Fruit fly (Drosophila melanogaster) whole organism, embryonic: ENCODE measurements around the gene RhoGDI.

Source experiments
- CG1024 ChIP-seq: fragments of 200-800 bp; sonication (Bioruptor generic); IDR thresholded peaks from 2 replicates; pipeline ENCODE4 v1.3.6; 2022; ENCODE audit warnings: missing biosample characterization, missing genetic modification characterization
- CG10543 ChIP-seq: fragments of 200-800 bp; sonication (Bioruptor generic); optimal IDR thresholded peaks from 3 replicates; lab custom pipeline; 2017; ENCODE audit warnings: missing biosample characterization, mild to moderate bottlenecking, missing genetic modification characterization, moderate library complexity
- CG12219 ChIP-seq: fragments of 200-800 bp; sonication (Bioruptor generic); optimal IDR thresholded peaks from 3 replicates; lab custom pipeline; 2018; ENCODE audit warnings: missing biosample characterization, mild to moderate bottlenecking, missing genetic modification characterization
- CG13296 ChIP-seq: fragments of 200-800 bp; sonication (Bioruptor generic); optimal IDR thresholded peaks from 3 replicates; lab custom pipeline; 2018; ENCODE audit warnings: missing biosample characterization, mild to moderate bottlenecking, missing genetic modification characterization
- CG14441 ChIP-seq: fragments of 200-800 bp; sonication (Bioruptor generic); IDR thresholded peaks from 2 replicates; pipeline ENCODE4 v1.3.6; 2022; ENCODE audit warnings: missing biosample characterization, missing genetic modification characterization
- CG1529 ChIP-seq: fragments of 200-800 bp; sonication (Bioruptor generic); optimal IDR thresholded peaks from 3 replicates; lab custom pipeline; 2018; ENCODE audit warnings: missing biosample characterization, missing genetic modification characterization
- CG1603 ChIP-seq: fragments of 200-800 bp; sonication (Bioruptor generic); optimal IDR thresholded peaks from 2 replicates; lab custom pipeline; 2019; ENCODE audit warnings: missing biosample characterization, mild to moderate bottlenecking, missing genetic modification characterization, moderate library complexity
- CG17829 ChIP-seq: fragments of 200-800 bp; optimal IDR thresholded peaks from 2 replicates; lab custom pipeline; 2019; ENCODE audit warnings: missing biosample characterization, mild to moderate bottlenecking, missing genetic modification characterization, moderate library complexity
- CG1792 ChIP-seq: fragments of 200-800 bp; sonication (Bioruptor generic); optimal IDR thresholded peaks from 2 replicates; lab custom pipeline; 2016; ENCODE audit warnings: missing biosample characterization, missing genetic modification characterization
- CG1832 ChIP-seq: fragments of 200-800 bp; sonication (Bioruptor generic); optimal IDR thresholded peaks from 2 replicates; lab custom pipeline; 2017; ENCODE audit warnings: missing biosample characterization, mild to moderate bottlenecking, missing genetic modification characterization, inconsistent platforms
- CG2678 ChIP-seq: fragments of 200-800 bp; sonication (Bioruptor generic); optimal IDR thresholded peaks from 3 replicates; lab custom pipeline; 2019; ENCODE audit warnings: missing biosample characterization, mild to moderate bottlenecking, missing genetic modification characterization, moderate library complexity
- CG31224 ChIP-seq: fragments of 200-800 bp; sonication (Bioruptor generic); IDR thresholded peaks from 2 replicates; pipeline ENCODE4 v1.3.6; 2022; ENCODE audit warnings: missing biosample characterization, missing genetic modification characterization
- CG31365 ChIP-seq: fragments of 200-800 bp; sonication (Bioruptor generic); optimal IDR thresholded peaks from 2 replicates; lab custom pipeline; 2018; ENCODE audit warnings: missing biosample characterization, mild to moderate bottlenecking, missing genetic modification characterization
- CG32767 ChIP-seq: fragments of 200-800 bp; sonication (Bioruptor generic); IDR thresholded peaks from 2 replicates; pipeline ENCODE4 v1.3.6; 2022; ENCODE audit warnings: missing biosample characterization, missing genetic modification characterization
- CG34376 ChIP-seq: fragments of 200-800 bp; sonication (Bioruptor generic); optimal IDR thresholded peaks from 2 replicates; lab custom pipeline; 2018; ENCODE audit warnings: missing biosample characterization, mild to moderate bottlenecking, missing genetic modification characterization
- CG3847 ChIP-seq: fragments of 200-800 bp; sonication (Bioruptor generic); IDR thresholded peaks from 2 replicates; pipeline ENCODE4 v1.3.6; 2022; ENCODE audit warnings: missing biosample characterization, missing genetic modification characterization
- CG4404 ChIP-seq: fragments of 200-800 bp; sonication (Bioruptor generic); IDR thresholded peaks from 2 replicates; pipeline ENCODE4 v1.3.6; 2022; ENCODE audit warnings: missing biosample characterization, missing genetic modification characterization
- CG6272 ChIP-seq: fragments of 200-800 bp; sonication (Bioruptor generic); IDR thresholded peaks from 2 replicates; pipeline ENCODE4 v1.3.6; 2022; ENCODE audit warnings: missing biosample characterization, missing genetic modification characterization
- CG6689 ChIP-seq: fragments of 200-800 bp; sonication (Bioruptor generic); IDR thresholded peaks from 2 replicates; pipeline ENCODE4 v1.3.6; 2022; ENCODE audit warnings: missing biosample characterization, missing genetic modification characterization
- CG6813 ChIP-seq: fragments of 200-800 bp; sonication (Bioruptor generic); optimal IDR thresholded peaks from 2 replicates; lab custom pipeline; 2017; ENCODE audit warnings: missing biosample characterization, missing genetic modification characterization, mild to moderate bottlenecking, moderate library complexity, missing genetic modification reagents
- CG7786 ChIP-seq: fragments of 200-800 bp; sonication (Bioruptor generic); optimal IDR thresholded peaks from 2 replicates; lab custom pipeline; 2016; ENCODE audit warnings: missing biosample characterization, missing genetic modification characterization
- CG7928 ChIP-seq: fragments of 200-800 bp; sonication (Bioruptor generic); optimal IDR thresholded peaks from 2 replicates; lab custom pipeline; 2017; ENCODE audit warnings: missing biosample characterization, mild to moderate bottlenecking, missing genetic modification characterization
- CG8944 ChIP-seq: fragments of 200-800 bp; sonication (Bioruptor generic); optimal IDR thresholded peaks from 3 replicates; lab custom pipeline; 2016; ENCODE audit warnings: missing biosample characterization, missing genetic modification characterization
- CG9437 ChIP-seq: fragments of 200-800 bp; sonication (Bioruptor generic); optimal IDR thresholded peaks from 2 replicates; lab custom pipeline; 2018; ENCODE audit warnings: missing biosample characterization, mild to moderate bottlenecking, missing genetic modification characterization
- CG9876 ChIP-seq: fragments of 200-800 bp; sonication (Bioruptor generic); optimal IDR thresholded peaks from 2 replicates; lab custom pipeline; 2016; ENCODE audit warnings: missing biosample characterization, missing genetic modification characterization
- Dfd ChIP-seq, 2 experiments: fragments of >200 bp; optimal IDR thresholded peaks; 2 replicates each; lab custom pipeline; 2017; ENCODE audit warnings: missing biosample characterization in 2 of 2, missing genetic modification characterization in 2 of 2
- Eip74EF ChIP-seq, 2 experiments: fragments of 200-800 bp in 1 of 2; fragments of >200 bp in 1 of 2; sonication (Bioruptor generic) in 1 of 2; optimal IDR thresholded peaks; 2 replicates each; lab custom pipeline; 2017 to 2019; ENCODE audit warnings: missing biosample characterization in 2 of 2, missing genetic modification characterization in 2 of 2, mild to moderate bottlenecking in 1 of 2, moderate library complexity in 1 of 2
- Gsc ChIP-seq: fragments of 200-800 bp; sonication (Bioruptor generic); IDR thresholded peaks from 2 replicates; pipeline ENCODE4 v1.3.6; 2022; ENCODE audit warnings: missing biosample characterization, missing genetic modification characterization
- H2.0 ChIP-seq: fragments of 200-800 bp; sonication (Bioruptor generic); IDR thresholded peaks from 2 replicates; pipeline ENCODE4 v1.3.6; 2022; ENCODE audit warnings: missing biosample characterization, missing genetic modification characterization
- Hr39 ChIP-seq: fragments of >200 bp; optimal IDR thresholded peaks from 2 replicates; lab custom pipeline; 2017
- MBD-R2 ChIP-seq: fragments of 200-800 bp; sonication (Bioruptor generic); IDR thresholded peaks from 2 replicates; pipeline ENCODE4 v1.3.6; 2022; ENCODE audit warnings: missing biosample characterization, missing genetic modification characterization
- MTF-1 ChIP-seq: fragments of 200-800 bp; sonication (Bioruptor generic); optimal IDR thresholded peaks from 2 replicates; lab custom pipeline; 2018; ENCODE audit warnings: missing biosample characterization, mild to moderate bottlenecking, missing genetic modification characterization, borderline replicate concordance
- NFAT ChIP-seq: fragments of 200-800 bp; sonication (Bioruptor generic); IDR thresholded peaks from 2 replicates; pipeline ENCODE4 v1.3.6; 2022; ENCODE audit warnings: missing biosample characterization, missing genetic modification characterization
- Nf-YA ChIP-seq: fragments of 200-800 bp; sonication (Bioruptor generic); IDR thresholded peaks from 2 replicates; pipeline ENCODE4 v1.3.6; 2022; ENCODE audit warnings: missing biosample characterization, missing genetic modification characterization
- Ssrp ChIP-seq: fragments of 200-800 bp; sonication (Bioruptor generic); optimal IDR thresholded peaks from 2 replicates; lab custom pipeline; 2018; ENCODE audit warnings: missing biosample characterization, mild to moderate bottlenecking, missing genetic modification characterization, moderate library complexity
- ab ChIP-seq: fragments of 200-800 bp; sonication (Bioruptor generic); optimal IDR thresholded peaks from 2 replicates; lab custom pipeline; 2016; ENCODE audit warnings: missing biosample characterization, missing genetic modification characterization
- cad ChIP-seq: fragments of >200 bp; optimal IDR thresholded peaks from 2 replicates; lab custom pipeline; 2017; ENCODE audit warnings: missing biosample characterization, missing genetic modification characterization
- danr ChIP-seq: fragments of 200-800 bp; sonication (Bioruptor generic); IDR thresholded peaks from 2 replicates; pipeline ENCODE4 v1.3.6; 2022; ENCODE audit warnings: missing biosample characterization, missing genetic modification characterization
- emc ChIP-seq: fragments of 200-800 bp; sonication (Bioruptor generic); optimal IDR thresholded peaks from 2 replicates; lab custom pipeline; 2016; ENCODE audit warnings: missing biosample characterization, missing genetic modification characterization
- esg ChIP-seq: fragments of 200-800 bp; sonication (Bioruptor generic); conservative IDR thresholded peaks from 2 replicates; pipeline ENCODE4 v1.3.6; 2022; ENCODE audit warnings: missing biosample characterization, missing genetic modification characterization
- ewg ChIP-seq: fragments of 200-800 bp; sonication (Bioruptor generic); optimal IDR thresholded peaks from 3 replicates; lab custom pipeline; 2017; ENCODE audit warnings: mild to moderate bottlenecking, missing biosample characterization, missing genetic modification reagents, missing genetic modification characterization
- exex ChIP-seq: fragments of 200-800 bp; sonication (Bioruptor generic); optimal IDR thresholded peaks from 4 replicates; lab custom pipeline; 2018; ENCODE audit warnings: missing biosample characterization, mild to moderate bottlenecking, missing genetic modification characterization, moderate library complexity
- fd3F ChIP-seq: fragments of 200-800 bp; sonication (Bioruptor generic); optimal IDR thresholded peaks from 2 replicates; lab custom pipeline; 2018; ENCODE audit warnings: missing biosample characterization, mild to moderate bottlenecking, missing genetic modification characterization, moderate library complexity
- fu2 ChIP-seq: fragments of 200-800 bp; sonication (Bioruptor generic); optimal IDR thresholded peaks from 2 replicates; lab custom pipeline; 2016; ENCODE audit warnings: missing biosample characterization, missing genetic modification characterization
- klu ChIP-seq: fragments of 200-800 bp; sonication (Bioruptor generic); IDR thresholded peaks from 2 replicates; pipeline ENCODE4 v1.3.6; 2022; ENCODE audit warnings: missing biosample characterization, missing genetic modification characterization
- mld ChIP-seq: fragments of 200-800 bp; sonication (Bioruptor generic); IDR thresholded peaks from 3 replicates; pipeline ENCODE4 v1.3.6; 2022; ENCODE audit warnings: missing biosample characterization, missing genetic modification characterization; ENCODE audit not compliant: partially characterized antibody
- vnd ChIP-seq: fragments of 200-800 bp; sonication (Bioruptor generic); IDR thresholded peaks from 3 replicates; pipeline ENCODE4 v1.3.6; 2022; ENCODE audit warnings: missing biosample characterization, missing genetic modification characterization; ENCODE audit not compliant: partially characterized antibody
- zen2 ChIP-seq: fragments of 200-800 bp; sonication (Bioruptor generic); IDR thresholded peaks from 3 replicates; pipeline ENCODE4 v1.3.6; 2022; ENCODE audit warnings: missing biosample characterization, missing genetic modification characterization; ENCODE audit not compliant: partially characterized antibody

RhoGDI gene

DNA sequence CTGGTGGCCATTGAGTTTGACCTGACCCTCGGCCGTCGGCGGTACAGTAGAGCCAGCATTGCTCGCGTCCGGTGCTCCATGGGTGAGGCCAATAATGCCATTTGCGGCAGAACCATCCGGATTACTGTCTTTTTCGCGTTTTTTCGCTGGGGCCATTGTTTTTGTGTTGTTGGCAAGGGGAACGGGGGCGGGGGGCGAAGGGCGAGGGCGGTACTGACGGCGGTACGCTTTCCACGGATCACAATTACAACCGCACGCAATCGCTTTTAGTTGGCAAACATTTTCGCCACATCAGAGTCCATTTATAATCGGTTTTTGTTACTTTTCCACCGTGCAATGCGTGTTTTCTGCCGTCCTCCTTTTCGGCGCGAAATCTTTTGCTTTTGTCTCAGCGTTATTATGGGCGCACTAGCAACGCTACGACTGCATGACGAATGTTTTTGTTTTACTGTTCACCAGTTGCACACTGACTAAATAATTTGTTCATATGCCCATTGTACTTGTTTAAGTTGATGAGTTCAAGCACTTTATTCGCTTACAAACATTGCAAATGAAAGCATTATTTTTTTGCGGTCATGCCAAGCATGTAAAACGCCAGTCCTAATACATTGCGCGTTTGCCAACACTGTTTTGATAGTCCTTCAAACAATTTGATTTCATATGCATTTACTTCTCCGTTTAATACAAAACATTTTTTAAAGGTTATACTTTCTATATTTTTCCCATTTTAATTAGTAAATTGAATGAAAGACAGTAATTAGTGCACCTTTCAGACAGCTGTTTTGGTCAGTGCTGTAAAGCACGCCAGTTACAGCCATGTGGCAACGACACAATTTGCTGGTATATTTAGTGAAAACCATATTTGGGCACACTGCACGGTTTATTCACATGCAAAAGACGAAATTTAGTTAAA is 5.5 kb upstream of the RhoGDI start, which contains the start of gene Pfdn6 (continued):
- TF ChIP-seq MBD-R2 (GFP tag; lab: Robert Waterston, UW) (peak; percentile 73), vnd (GFP tag; lab: Robert Waterston, UW) (peak; percentile 83), esg (GFP tag; lab: Robert Waterston, UW) (peak; percentile 83), CG14441 (GFP tag; lab: Robert Waterston, UW) (peak; percentile 76), Hr39 (lab: Kevin White, UChicago) (no peak), Ssrp (tag; lab: Kevin White, UChicago) (peak; percentile 90), H2.0 (GFP tag; lab: Robert Waterston, UW) (peak; percentile 83), CG13296 (GFP tag; lab: Kevin White, UChicago) (no peak), CG1603 (tag; lab: Kevin White, UChicago) (peak; percentile 89), CG17829 (tag; lab: Kevin White, UChicago) (peak; percentile 67), CG3847 (GFP tag; lab: Robert Waterston, UW) (peak; percentile 87), CG6272 (no peak; the same call in none of the 2 replicates), CG7928 (GFP tag; lab: Kevin White, UChicago) (peak; percentile 18), CG6813 (GFP tag; lab: Kevin White, UChicago) (no peak), fu2 (peak; percentile 82), Dfd (GFP tag; optimal IDR thresholded peaks at IDR 0.05; lab: Kevin White, UChicago) (peak in 1 of 2 experiments; percentile 26), Eip74EF (GFP tag; optimal IDR thresholded peaks at IDR 0.05; lab: Kevin White, UChicago) (no peak), CG31224 (GFP tag; lab: Robert Waterston, UW) (peak; percentile 33; the same call in 1 of the 2 replicates), MTF-1 (no peak), ab (GFP tag; lab: Kevin White, UChicago) (no peak), CG9876 (peak; percentile 89), CG2678 (tag; lab: Kevin White, UChicago) (peak; percentile 39), CG9437 (GFP tag; lab: Kevin White, UChicago) (peak; percentile 66), emc (GFP tag; lab: Kevin White, UChicago) (peak; percentile 74), CG7786 (peak; percentile 85), ewg (GFP tag; lab: Kevin White, UChicago) (peak; percentile 78), zen2 (GFP tag; lab: Robert Waterston, UW) (no peak; the same call in 2 of the 3 replicates), CG8944 (GFP tag; lab: Kevin White, UChicago) (peak; percentile 77), CG32767 (GFP tag; lab: Robert Waterston, UW) (peak; percentile 68), danr (GFP tag; lab: Robert Waterston, UW) (no peak), CG1832 (GFP tag; lab: Kevin White, UChicago) (no peak), cad (GFP tag; lab: Kevin White, UChicago) (no peak), CG4404 (peak; percentile 73), fd3F (peak; percentile 60), CG1529 (no peak), NFAT (GFP tag; lab: Robert Waterston, UW) (peak; percentile 51; the same call in 1 of the 2 replicates), CG6689 (GFP tag; lab: Robert Waterston, UW) (peak; percentile 75), CG1792 (GFP tag; lab: Kevin White, UChicago) (peak; percentile 95), mld (GFP tag; lab: Robert Waterston, UW) (0 out of 3 replicates have a peak, but pooled peaks have one; percentile 64), CG1024 (GFP tag; lab: Robert Waterston, UW) (peak; percentile 68; the same call in 1 of the 2 replicates), klu (GFP tag; lab: Robert Waterston, UW) (peak; percentile 80), CG12219 (GFP tag; lab: Kevin White, UChicago) (no peak), CG34376 (GFP tag; lab: Kevin White, UChicago) (peak; percentile 56), CG31365 (tag; lab: Kevin White, UChicago) (no peak), Nf-YA (0 out of 2 replicates have a peak, but pooled peaks have one; percentile 11), Gsc (GFP tag; lab: Robert Waterston, UW) (no peak; the same call in 1 of the 2 replicates), exex (tag; lab: Kevin White, UChicago) (no peak), CG10543 (GFP tag; lab: Kevin White, UChicago) (peak; percentile 79)
